Fruit fly (Drosophila melanogaster): ENCODE measurements around the gene Ugt307A1.

Gene Ugt307A1

dm6 chr2L:7067683-7068082 is at the start of gene Ugt307A1:
Ugt307A1 (plus strand) TSS chr2L:7067983.
- TF ChIP-seq net (GFP tag; optimal IDR thresholded peaks at IDR 0.05) (no peak), Sox14 (GFP tag; optimal IDR thresholded peaks at IDR 0.05) (no peak), CG32006 (GFP tag; optimal IDR thresholded peaks at IDR 0.05) (no peak), Hr38 (GFP tag; optimal IDR thresholded peaks at IDR 0.05) (no peak), Met (GFP tag; optimal IDR thresholded peaks at IDR 0.05) (no peak), Hr39 (GFP tag; optimal IDR thresholded peaks at IDR 0.05) (no peak), CG3919 (GFP tag; optimal IDR thresholded peaks at IDR 0.05) (no peak), CG4318 (GFP tag; optimal IDR thresholded peaks at IDR 0.05) (no peak)

dm6 chr2L:7021382-7021781 is 46.4 kb upstream of the Ugt307A1 start, which contains the start of gene Pcp:
Pcp (plus strand) TSS chr2L:7021682.
- no peak for TF ChIP-seq CG16779 (tag; optimal IDR thresholded peaks at IDR 0.05)
- no peak for TF ChIP-seq Eip75B (GFP tag; optimal IDR thresholded peaks at IDR 0.05)
- no peak for TF ChIP-seq CG11762 (GFP tag; optimal IDR thresholded peaks at IDR 0.05; ENCODE audit: insufficient read depth)
- no peak for TF ChIP-seq CG6792 (GFP tag; optimal IDR thresholded peaks at IDR 0.05)
- no peak for TF ChIP-seq Lpt (GFP tag; optimal IDR thresholded peaks at IDR 0.05)
- TF ChIP-seq Met (GFP tag; optimal IDR thresholded peaks at IDR 0.05) = no peak
- no peak for TF ChIP-seq CG6163 (GFP tag; IDR thresholded peaks at IDR 0.05)
- no peak for TF ChIP-seq Hr39 (GFP tag; optimal IDR thresholded peaks at IDR 0.05)
- no peak for TF ChIP-seq CG11294 (GFP tag; IDR thresholded peaks at IDR 0.05)
- no peak for TF ChIP-seq fd59A (GFP tag; optimal IDR thresholded peaks at IDR 0.05)
- TF ChIP-seq Gug (GFP tag; IDR thresholded peaks at IDR 0.05) = no peak
- no peak for TF ChIP-seq eg (GFP tag; IDR thresholded peaks at IDR 0.05)
- no peak for TF ChIP-seq Ets21C (GFP tag; optimal IDR thresholded peaks at IDR 0.05)
- no peak for TF ChIP-seq esn (GFP tag; optimal IDR thresholded peaks at IDR 0.05)
- TF ChIP-seq CG11902 (GFP tag; optimal IDR thresholded peaks at IDR 0.05) = no peak
- no peak for TF ChIP-seq fkh (GFP tag; optimal IDR thresholded peaks at IDR 0.05)
- TF ChIP-seq Sox102F (GFP tag; optimal IDR thresholded peaks at IDR 0.05) = no peak

DNA sequence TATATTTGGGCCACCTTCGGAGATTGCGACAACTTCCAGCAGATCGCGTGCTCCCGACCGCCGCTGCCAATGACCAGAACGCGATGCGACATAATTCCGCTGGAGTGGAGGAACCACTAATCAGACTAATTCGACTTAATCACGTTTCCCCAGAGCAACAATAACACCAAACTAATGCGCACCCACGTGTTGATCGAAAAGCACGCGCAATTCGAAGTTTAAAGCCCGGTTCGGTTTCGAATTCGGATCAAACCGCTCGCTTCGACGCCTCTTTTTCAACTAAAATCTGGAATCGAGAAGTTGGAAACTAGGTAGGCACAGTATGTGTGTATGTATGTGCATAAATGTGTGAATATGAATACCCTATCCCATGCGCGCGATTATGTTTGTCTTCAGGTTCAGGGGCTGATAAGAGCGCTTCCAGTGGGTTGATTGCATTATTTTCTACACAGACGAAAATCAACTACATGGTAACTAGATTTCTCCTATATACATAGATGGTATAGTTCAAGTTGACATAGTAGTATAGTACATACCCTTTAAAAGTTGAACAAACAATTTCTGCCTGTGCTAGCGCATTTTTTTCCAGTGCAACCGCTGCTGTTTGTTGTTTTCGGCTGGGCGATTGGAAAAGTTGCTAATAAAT is 44.0 kb upstream of the Ugt307A1 start, which contains the start of gene Gart:
Gene Gart (minus strand): TSS at position 285 of the 646 bp plus-strand sequence.
- TF ChIP-seq CG6854 (GFP tag; optimal IDR thresholded peaks at IDR 0.05) = no peak
- TF ChIP-seq fd85E (GFP tag; optimal IDR thresholded peaks at IDR 0.05) = no peak
- peak; percentile 16 for TF ChIP-seq CG1621 (tag; optimal IDR thresholded peaks at IDR 0.05)
- peak; percentile 88 for TF ChIP-seq cyc (GFP tag; optimal IDR thresholded peaks at IDR 0.05)
- TF ChIP-seq esn (GFP tag; optimal IDR thresholded peaks at IDR 0.05) = peak; percentile 92
- TF ChIP-seq CG16779 (tag; optimal IDR thresholded peaks at IDR 0.05) = no peak
- peak; percentile 72 for TF ChIP-seq acj6 (GFP tag; optimal IDR thresholded peaks at IDR 0.05)
- TF ChIP-seq vri (GFP tag; optimal IDR thresholded peaks at IDR 0.05) = peak; percentile 87
- peak; percentile 59 for TF ChIP-seq Ets96B (tag; optimal IDR thresholded peaks at IDR 0.05)
- TF ChIP-seq pdm3 (GFP tag; optimal IDR thresholded peaks at IDR 0.05) = peak; percentile 79
- peak in 1 of 2 experiments; percentile 34 for TF ChIP-seq salr (GFP tag; optimal IDR thresholded peaks at IDR 0.05)
- TF ChIP-seq CG34406 (GFP tag; optimal IDR thresholded peaks at IDR 0.05) = peak; percentile 65
- peak; percentile 87 for TF ChIP-seq Met (GFP tag; optimal IDR thresholded peaks at IDR 0.05)
- TF ChIP-seq CG6808 (GFP tag; optimal IDR thresholded peaks at IDR 0.05) = no peak
- TF ChIP-seq CG15336 (GFP tag; IDR thresholded peaks at IDR 0.05) = peak; percentile 65
- peak; percentile 70 for TF ChIP-seq CG6792 (GFP tag; optimal IDR thresholded peaks at IDR 0.05)
- TF ChIP-seq Hr38 (GFP tag; optimal IDR thresholded peaks at IDR 0.05) = no peak
- TF ChIP-seq Eip78C (GFP tag) = peak; percentile 90
- TF ChIP-seq CG6276 (GFP tag; optimal IDR thresholded peaks at IDR 0.05) = no peak
- TF ChIP-seq CG10631 (GFP tag; optimal IDR thresholded peaks at IDR 0.05) = peak; percentile 63
- peak; percentile 52 for TF ChIP-seq CG8632 (GFP tag; optimal IDR thresholded peaks at IDR 0.05)
- TF ChIP-seq Hr4 (GFP tag; optimal IDR thresholded peaks at IDR 0.05) = peak; percentile 73
- TF ChIP-seq fkh (GFP tag; optimal IDR thresholded peaks at IDR 0.05) = peak; percentile 94
- TF ChIP-seq CG6163 (GFP tag; IDR thresholded peaks at IDR 0.05) = peak; percentile 80
- TF ChIP-seq dsx (GFP tag; optimal IDR thresholded peaks at IDR 0.05; ENCODE audit: poor library complexity, severe bottlenecking) = peak; percentile 50
- TF ChIP-seq OdsH (GFP tag; optimal IDR thresholded peaks at IDR 0.05) = peak; percentile 76
- peak; percentile 89 for TF ChIP-seq CG31627 (GFP tag; optimal IDR thresholded peaks at IDR 0.05)
- TF ChIP-seq Sox14 (GFP tag; optimal IDR thresholded peaks at IDR 0.05) = peak; percentile 88
- TF ChIP-seq Sox102F (GFP tag; optimal IDR thresholded peaks at IDR 0.05) = peak; percentile 87
- TF ChIP-seq topi (GFP tag; optimal IDR thresholded peaks at IDR 0.05) = peak; percentile 88
- no peak for TF ChIP-seq Blimp-1 (GFP tag; optimal IDR thresholded peaks at IDR 0.05)
- peak in 1 of 2 experiments; percentile 59 for TF ChIP-seq ss (GFP tag; optimal IDR thresholded peaks at IDR 0.05)

Measured in whole organism, prepupa.